Worm (Caenorhabditis elegans) whole organism, young adult: ENCODE measurements around the gene srx-93.

Experiments
- B0261.1 ChIP-seq: sonication (generic microtip); optimal IDR thresholded peaks from 2 replicates; lab custom pipeline; 2016; ENCODE audit warnings: mild to moderate bottlenecking, missing genetic modification characterization, moderate library complexity, missing compliant biosample characterization
- F10E7.11 ChIP-seq: sonication (generic microtip); optimal IDR thresholded peaks from 2 replicates; lab custom pipeline; 2017; ENCODE audit warnings: mild to moderate bottlenecking, missing genetic modification characterization, moderate library complexity, missing compliant biosample characterization
- F23B12.7 ChIP-seq: sonication (generic microtip); optimal IDR thresholded peaks from 2 replicates; lab custom pipeline; 2017; ENCODE audit warnings: missing genetic modification characterization, mild to moderate bottlenecking, missing compliant biosample characterization, antibody characterized with exemption, moderate library complexity; ENCODE audit not compliant: insufficient read depth
- F33H1.4 ChIP-seq: fragments of 200-800 bp; sonication (Bioruptor generic); IDR thresholded peaks from 2 replicates; pipeline ENCODE4 v1.3.6; 2022; ENCODE audit warnings: missing genetic modification reagents, missing genetic modification characterization, missing compliant biosample characterization
- F49E8.2 ChIP-seq: sonication (generic microtip); optimal IDR thresholded peaks from 3 replicates; lab custom pipeline; 2017; ENCODE audit warnings: missing genetic modification characterization, mild to moderate bottlenecking, missing compliant biosample characterization, antibody characterized with exemption, moderate library complexity; ENCODE audit not compliant: insufficient read depth
- K11D2.4 ChIP-seq: fragments of 200-800 bp; sonication (Bioruptor generic); IDR thresholded peaks from 2 replicates; pipeline ENCODE4 v1.3.6; 2022; ENCODE audit warnings: missing genetic modification reagents, missing genetic modification characterization, missing compliant biosample characterization
- Y56A3A.18 ChIP-seq: fragments of 200-800 bp; sonication (Bioruptor generic); IDR thresholded peaks from 2 replicates; pipeline ENCODE4 v1.3.6; 2022; ENCODE audit warnings: missing genetic modification reagents, missing genetic modification characterization, missing compliant biosample characterization
- Y67H2A.10 ChIP-seq: fragments of 200-800 bp; sonication (Bioruptor generic); conservative IDR thresholded peaks from 2 replicates; pipeline ENCODE4 v1.3.6; 2022; ENCODE audit warnings: missing genetic modification reagents, missing genetic modification characterization, missing compliant biosample characterization
- Y79H2A.3 ChIP-seq: fragments of 200-800 bp; sonication (Bioruptor generic); conservative IDR thresholded peaks from 2 replicates; pipeline ENCODE4 v1.3.6; 2022; ENCODE audit warnings: missing genetic modification reagents, missing genetic modification characterization, missing compliant biosample characterization
- ama-1 ChIP-seq, 3 experiments: fragments of 150-350 bp in 1 of 3; sonication (generic microtip) in 2 of 3; optimal IDR thresholded peaks; 2 replicates each; lab custom pipeline; 2014 to 2018; ENCODE audit warnings: missing biosample characterization in 2 of 3, missing genetic modification characterization in 2 of 3, missing genetic modification reagents in 2 of 3
- aptf-2 ChIP-seq: fragments of 200-800 bp; sonication (Bioruptor generic); conservative IDR thresholded peaks from 2 replicates; pipeline ENCODE4 v1.3.6; 2022; ENCODE audit warnings: missing genetic modification reagents, missing genetic modification characterization, missing compliant biosample characterization
- athp-1 ChIP-seq: sonication (generic microtip); optimal IDR thresholded peaks from 2 replicates; lab custom pipeline; 2017; ENCODE audit warnings: mild to moderate bottlenecking, missing genetic modification characterization, missing compliant biosample characterization
- ceh-27 ChIP-seq: fragments of 200-800 bp; sonication (Bioruptor generic); optimal IDR thresholded peaks from 2 replicates; lab custom pipeline; 2018; ENCODE audit warnings: mild to moderate bottlenecking, missing genetic modification characterization, moderate library complexity, missing compliant biosample characterization
- die-1 ChIP-seq: sonication (generic microtip); optimal IDR thresholded peaks from 2 replicates; lab custom pipeline; 2016; ENCODE audit warnings: missing genotype, mild to moderate bottlenecking, missing genetic modification characterization, missing compliant biosample characterization
- dpff-1 ChIP-seq: sonication (generic microtip); optimal IDR thresholded peaks from 2 replicates; lab custom pipeline; 2017; ENCODE audit warnings: mild to moderate bottlenecking, missing genetic modification characterization, missing compliant biosample characterization
- efl-1 ChIP-seq: fragments of 150-350 bp; optimal IDR thresholded peaks from 2 replicates; lab custom pipeline; 2014; ENCODE audit warnings: missing biosample characterization, missing genetic modification reagents, missing genetic modification characterization
- egl-18 ChIP-seq: fragments of 200-800 bp; sonication (Bioruptor generic); IDR thresholded peaks from 2 replicates; pipeline ENCODE4 v1.3.6; 2022; ENCODE audit warnings: missing genetic modification reagents, missing genetic modification characterization, missing compliant biosample characterization
- egrh-3 ChIP-seq: fragments of 200-800 bp; sonication (Bioruptor generic); IDR thresholded peaks from 2 replicates; pipeline ENCODE4 v1.3.6; 2022; ENCODE audit warnings: missing genetic modification reagents, missing genetic modification characterization, missing compliant biosample characterization
- lag-1 ChIP-seq: fragments of 200-800 bp; sonication (Bioruptor generic); IDR thresholded peaks from 2 replicates; pipeline ENCODE4 v1.3.6; 2022; ENCODE audit warnings: missing genetic modification reagents, missing genetic modification characterization, missing compliant biosample characterization
- let-607 ChIP-seq, 2 experiments: fragments of 200-800 bp in 1 of 2; sonication (Bioruptor generic) in 1 of 2; sonication (generic microtip) in 1 of 2; optimal IDR thresholded peaks; 2 replicates each; lab custom pipeline; 2016 to 2018; ENCODE audit warnings: mild to moderate bottlenecking in 2 of 2, missing compliant biosample characterization in 2 of 2, missing genetic modification characterization in 2 of 2, moderate library complexity in 2 of 2, missing genotype in 1 of 2
- lin-26 ChIP-seq: fragments of 200-800 bp; sonication (Bioruptor generic); IDR thresholded peaks from 2 replicates; pipeline ENCODE4 v1.3.6; 2022; ENCODE audit warnings: missing genetic modification reagents, missing genetic modification characterization, missing compliant biosample characterization
- lin-40 ChIP-seq: sonication (generic microtip); optimal IDR thresholded peaks from 2 replicates; lab custom pipeline; 2016; ENCODE audit warnings: missing genetic modification characterization, mild to moderate bottlenecking, missing compliant biosample characterization, missing genotype, missing genetic modification reagents
- lin-54 ChIP-seq: fragments of 200-800 bp; sonication (Bioruptor generic); optimal IDR thresholded peaks from 2 replicates; lab custom pipeline; 2018; ENCODE audit warnings: mild to moderate bottlenecking, missing genetic modification characterization, missing compliant biosample characterization
- lsl-1 ChIP-seq: fragments of 200-800 bp; sonication (Bioruptor generic); optimal IDR thresholded peaks from 2 replicates; lab custom pipeline; 2018; ENCODE audit warnings: mild to moderate bottlenecking, missing genetic modification characterization, moderate library complexity, missing compliant biosample characterization
- madf-10 ChIP-seq: sonication (generic microtip); optimal IDR thresholded peaks from 2 replicates; lab custom pipeline; 2016; ENCODE audit warnings: mild to moderate bottlenecking, missing genetic modification characterization, missing compliant biosample characterization
- madf-3 ChIP-seq: fragments of 200-800 bp; sonication (Bioruptor generic); IDR thresholded peaks from 2 replicates; pipeline ENCODE4 v1.3.6; 2022; ENCODE audit warnings: missing genetic modification reagents, missing genetic modification characterization, missing compliant biosample characterization
- madf-6 ChIP-seq: fragments of 200-800 bp; sonication (Bioruptor generic); IDR thresholded peaks from 2 replicates; pipeline ENCODE4 v1.3.6; 2022; ENCODE audit warnings: missing genetic modification reagents, missing genetic modification characterization, missing compliant biosample characterization
- mel-28 ChIP-seq: sonication (generic microtip); optimal IDR thresholded peaks from 2 replicates; lab custom pipeline; 2016; ENCODE audit warnings: borderline replicate concordance, mild to moderate bottlenecking, missing genetic modification characterization, missing compliant biosample characterization
- mes-4 ChIP-seq: sonication (generic microtip); optimal IDR thresholded peaks from 2 replicates; lab custom pipeline; 2016; ENCODE audit warnings: missing genotype, missing genetic modification characterization, missing compliant biosample characterization
- nfya-2 ChIP-seq: fragments of 200-800 bp; sonication (Bioruptor generic); IDR thresholded peaks from 2 replicates; pipeline ENCODE4 v1.3.6; 2022; ENCODE audit warnings: missing genetic modification reagents, missing genetic modification characterization, missing compliant biosample characterization
- pha-4 ChIP-seq: fragments of 150-350 bp; sonication (generic microtip); optimal IDR thresholded peaks from 2 replicates; lab custom pipeline; 2014; ENCODE audit warnings: missing biosample characterization, missing genetic modification reagents, missing genetic modification characterization
- snpc-1.3 ChIP-seq: sonication (generic microtip); optimal IDR thresholded peaks from 2 replicates; lab custom pipeline; 2017; ENCODE audit warnings: missing genetic modification characterization, mild to moderate bottlenecking, missing compliant biosample characterization, antibody characterized with exemption, moderate library complexity, missing genotype, missing genetic modification reagents; ENCODE audit not compliant: insufficient read depth
- snpc-4 ChIP-seq, 5 experiments: fragments of 150-350 bp in 1 of 5; sonication (generic microtip) in 4 of 5; optimal IDR thresholded peaks; 2 replicates each; lab custom pipeline; 2014 to 2018; ENCODE audit warnings: missing genetic modification characterization in 5 of 5, missing biosample characterization in 3 of 5, antibody characterized with exemption in 2 of 5, mild to moderate bottlenecking in 2 of 5, missing compliant biosample characterization in 2 of 5, missing genotype in 2 of 5, moderate library complexity in 2 of 5, missing genetic modification reagents in 1 of 5
- somi-1 ChIP-seq: fragments of 200-800 bp; sonication (Bioruptor generic); optimal IDR thresholded peaks from 2 replicates; lab custom pipeline; 2018; ENCODE audit warnings: mild to moderate bottlenecking, missing genetic modification characterization, missing compliant biosample characterization
- unc-130 ChIP-seq: sonication (generic microtip); optimal IDR thresholded peaks from 2 replicates; lab custom pipeline; 2016; ENCODE audit warnings: missing genetic modification reagents, missing genetic modification characterization, missing compliant biosample characterization
- unc-62 ChIP-seq: fragments of 150-350 bp; optimal IDR thresholded peaks from 2 replicates; lab custom pipeline; 2014; ENCODE audit warnings: missing biosample characterization, missing genetic modification reagents, missing genetic modification characterization
- zfh-2 ChIP-seq: fragments of 200-800 bp; sonication (Bioruptor generic); conservative IDR thresholded peaks from 2 replicates; pipeline ENCODE4 v1.3.6; 2022; ENCODE audit warnings: missing genetic modification reagents, missing genetic modification characterization, missing compliant biosample characterization
- zim-3 ChIP-seq: sonication (generic microtip); optimal IDR thresholded peaks from 2 replicates; lab custom pipeline; 2017; ENCODE audit warnings: mild to moderate bottlenecking, missing genetic modification characterization, moderate library complexity, missing compliant biosample characterization

The srx-93 gene

DNA sequence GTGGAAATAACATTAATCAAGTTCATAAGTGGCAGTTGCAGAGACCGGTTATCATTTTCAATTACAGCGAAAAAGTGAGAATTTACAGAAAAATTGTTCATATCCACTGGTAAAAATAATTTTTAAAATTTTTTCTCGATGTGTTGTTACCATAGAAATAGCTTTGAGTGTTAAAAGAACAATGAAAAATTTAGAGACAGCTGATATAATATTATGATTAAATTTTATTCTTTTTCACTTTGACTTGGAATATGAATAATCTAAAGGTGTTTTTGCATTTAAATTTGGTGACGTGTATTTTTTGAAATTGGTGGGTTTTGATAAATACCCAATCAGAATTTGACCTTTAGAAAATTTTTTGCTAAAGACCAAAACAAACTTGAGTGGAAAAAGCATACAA is 11.1 kb upstream of the srx-93 start, which contains the start of gene F59B1.6 (continued):
- TF ChIP-seq F49E8.2 (no peak), ceh-27 (no peak)

DNA sequence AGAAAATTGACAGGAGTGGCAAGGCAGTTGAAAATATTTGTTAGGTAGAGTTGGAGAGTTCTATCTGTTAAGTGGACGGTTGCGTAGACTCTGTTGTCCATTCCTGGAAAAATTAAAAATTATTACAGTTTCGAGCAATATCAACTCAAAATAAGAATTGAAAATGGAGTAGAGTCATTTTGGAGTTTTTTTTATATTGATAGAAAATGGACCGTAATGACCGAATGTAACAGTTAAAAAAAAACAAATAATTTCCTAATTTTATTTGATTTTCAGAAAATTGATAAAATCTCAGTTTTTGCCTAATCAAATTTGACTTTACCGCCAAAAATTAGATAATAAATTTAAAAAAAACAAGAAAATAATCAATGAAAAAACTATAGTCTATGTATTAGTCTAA is 6.4 kb upstream of the srx-93 start, which contains the start of gene F59B1.4:
Gene F59B1.4, minus strand, starts transcription at position 101 of the 400 bp plus-strand sequence.
- TF ChIP-seq lag-1 (GFP tag; lab: Robert Waterston, UW) (no peak), dpff-1 (tag; lab: Kevin White, UChicago) (no peak), die-1 (tag; lab: Kevin White, UChicago) (no peak)

DNA sequence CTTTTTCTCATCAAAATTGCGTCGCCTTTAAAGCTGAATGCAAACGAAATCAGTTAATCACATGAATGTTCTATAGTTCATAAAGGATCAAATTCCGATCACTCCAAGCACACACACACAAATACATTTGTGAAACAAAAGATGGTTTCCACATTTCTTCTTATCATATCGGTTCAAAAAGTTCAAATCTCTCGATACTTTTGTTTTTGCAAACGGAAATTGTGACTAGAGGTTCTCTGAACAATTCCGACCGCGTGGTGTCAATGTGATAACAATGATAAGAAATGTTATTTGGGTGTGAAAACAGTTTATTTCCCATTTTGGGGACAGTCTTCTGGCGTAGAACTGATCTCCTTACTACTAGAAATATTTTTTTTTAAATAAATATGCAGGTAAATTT is 3.7 kb downstream of the srx-93 start:
- TF ChIP-seq zfh-2, result no peak
- TF ChIP-seq dpff-1 (tag; lab: Kevin White, UChicago), result no peak
- no peak for TF ChIP-seq aptf-2
- TF ChIP-seq madf-10 (tag; lab: Kevin White, UChicago), result no peak
- no peak for TF ChIP-seq efl-1 (GFP tag; lab: Kevin White, UChicago)
- no peak for TF ChIP-seq somi-1 (GFP tag; lab: Kevin White, UChicago)
- no peak for TF ChIP-seq let-607 (tag; optimal IDR thresholded peaks at IDR 0.05; lab: Kevin White, UChicago)
- no peak for TF ChIP-seq snpc-4 (GFP tag; optimal IDR thresholded peaks at IDR 0.05; lab: Kevin White, UChicago)
- TF ChIP-seq snpc-4 (tag; optimal IDR thresholded peaks at IDR 0.05; lab: Kevin White, UChicago), result no peak
- no peak for TF ChIP-seq egl-18 (GFP tag; lab: Robert Waterston, UW)
- no peak for TF ChIP-seq lin-40 (tag; lab: Kevin White, UChicago)
- no peak for TF ChIP-seq unc-130 (GFP tag; lab: Kevin White, UChicago)
- no peak for TF ChIP-seq lsl-1 (GFP tag; lab: Kevin White, UChicago)
- TF ChIP-seq snpc-1.3 (tag; lab: Kevin White, UChicago), result no peak
- no peak for TF ChIP-seq ceh-27
- no peak for TF ChIP-seq unc-62 (GFP tag; lab: Kevin White, UChicago)
- no peak for TF ChIP-seq F10E7.11 (tag; lab: Kevin White, UChicago)
- TF ChIP-seq Y79H2A.3 (GFP tag; lab: Robert Waterston, UW), result no peak
- TF ChIP-seq zim-3, result no peak
- no peak for TF ChIP-seq Y67H2A.10 (GFP tag; lab: Robert Waterston, UW)
- TF ChIP-seq madf-6 (GFP tag; lab: Robert Waterston, UW), result no peak
- TF ChIP-seq, all 124 proteins: peak for 0

- TF ChIP-seq nfya-2 (GFP tag; lab: Robert Waterston, UW) (no peak), F33H1.4 (GFP tag; lab: Robert Waterston, UW) (no peak), unc-130 (GFP tag; lab: Kevin White, UChicago) (no peak), K11D2.4 (GFP tag; lab: Robert Waterston, UW) (no peak), egl-18 (GFP tag; lab: Robert Waterston, UW) (no peak), B0261.1 (tag; lab: Kevin White, UChicago) (no peak), athp-1 (tag; lab: Kevin White, UChicago) (no peak), madf-3 (no peak), Y56A3A.18 (GFP tag; lab: Robert Waterston, UW) (no peak), egrh-3 (no peak), lin-54 (GFP tag; lab: Kevin White, UChicago) (no peak), mes-4 (no peak), F23B12.7 (tag; lab: Kevin White, UChicago) (no peak), lin-26 (no peak), ama-1 (optimal IDR thresholded peaks at IDR 0.05; lab: Kevin White, UChicago) (no peak), ama-1 (GFP tag; optimal IDR thresholded peaks at IDR 0.05; lab: Kevin White, UChicago) (no peak), pha-4 (tag; lab: Kevin White, UChicago) (no peak), mel-28 (no peak)
These were observed 6.1 kb downstream of the srx-93 start, which contains the start of gene T22F3.11 for ce11 chrV:3614397-3614796. TSS of gene T22F3.11 (minus strand) at chrV:3614553.
